Fruit fly (Drosophila melanogaster) whole organism: ENCODE results near the gene CG13784.

Source experiments
- Dll ChIP-seq: fragments of >200 bp; optimal IDR thresholded peaks from 2 replicates; lab custom pipeline; 2017
- EcR ChIP-seq, 2 experiments: fragments of >200 bp; optimal IDR thresholded peaks; 2 replicates each; lab custom pipeline; 2017; ENCODE audit warnings: missing biosample characterization in 2 of 2, missing genetic modification characterization in 2 of 2, missing genetic modification reagents in 2 of 2
- psq ChIP-seq: fragments of >200 bp; optimal IDR thresholded peaks from 2 replicates; lab custom pipeline; 2017
- usp ChIP-seq: fragments of >200 bp; optimal IDR thresholded peaks from 2 replicates; lab custom pipeline; 2017; ENCODE audit warnings: missing biosample characterization, missing genetic modification characterization, mixed read lengths

- no peak for TF ChIP-seq psq
- TF ChIP-seq EcR (GFP tag; optimal IDR thresholded peaks at IDR 0.05; lab: Kevin White, UChicago) = no peak
- no peak for TF ChIP-seq usp (GFP tag; lab: Kevin White, UChicago)
- no peak for TF ChIP-seq Dll
These were observed 21.2 kb downstream of the CG13784 start for dm6 chr2L:7198618-7199017.
